Worm (Caenorhabditis elegans) whole organism, L1 larva: ENCODE results near the gene F14H8.4.

Experiments used
- C34B4.2 ChIP-seq: sonication (generic microtip); optimal IDR thresholded peaks from 2 replicates; lab custom pipeline; 2017; ENCODE audit warnings: mild to moderate bottlenecking, missing genetic modification characterization, missing compliant biosample characterization
- Y116A8C.19 ChIP-seq: sonication (generic microtip); optimal IDR thresholded peaks from 2 replicates; lab custom pipeline; 2016; ENCODE audit warnings: missing compliant biosample characterization, missing genetic modification characterization, borderline replicate concordance
- aha-1 ChIP-seq: fragments of 150-350 bp; optimal IDR thresholded peaks from 2 replicates; lab custom pipeline; 2014; ENCODE audit warnings: missing biosample characterization, missing genetic modification characterization
- blmp-1 ChIP-seq: fragments of 150-350 bp; optimal IDR thresholded peaks from 2 replicates; lab custom pipeline; 2014; ENCODE audit warnings: missing biosample characterization, missing genetic modification characterization
- ceh-8 ChIP-seq: fragments of 200-800 bp; sonication (Bioruptor generic); optimal IDR thresholded peaks from 2 replicates; lab custom pipeline; 2018; ENCODE audit warnings: mild to moderate bottlenecking, missing genetic modification characterization, moderate library complexity, missing compliant biosample characterization
- ces-1 ChIP-seq: fragments of 150-350 bp; optimal IDR thresholded peaks from 2 replicates; lab custom pipeline; 2014; ENCODE audit warnings: missing biosample characterization, missing genetic modification reagents, missing genetic modification characterization
- efl-1 ChIP-seq, 4 experiments: fragments of 150-350 bp; optimal IDR thresholded peaks in 3 of 4; peaks in 1 of 4; 1 replicate in 1 of 4; 2 replicates in 3 of 4; lab custom pipeline; 2014; ENCODE audit warnings: missing biosample characterization in 2 of 4, missing genetic modification characterization in 2 of 4, missing genetic modification reagents in 2 of 4
- efl-3 ChIP-seq: fragments of 200-800 bp; sonication (Bioruptor generic); optimal IDR thresholded peaks from 2 replicates; lab custom pipeline; 2018; ENCODE audit warnings: mild to moderate bottlenecking, missing genetic modification characterization, missing compliant biosample characterization
- egl-13 ChIP-seq: sonication (generic microtip); optimal IDR thresholded peaks from 2 replicates; lab custom pipeline; 2016; ENCODE audit warnings: missing genotype, missing genetic modification reagents, missing genetic modification characterization, missing compliant biosample characterization
- elt-3 ChIP-seq, 6 experiments: fragments of 150-350 bp in 1 of 6; sonication (generic microtip); optimal IDR thresholded peaks; 2 replicates each; lab custom pipeline; 2017 to 2018; ENCODE audit warnings: missing biosample characterization in 6 of 6, missing genetic modification characterization in 6 of 6, inconsistent platforms in 1 of 6
- ets-5 ChIP-seq: fragments of 200-800 bp; sonication (Bioruptor generic); IDR thresholded peaks from 2 replicates; pipeline ENCODE4 v1.3.6; 2022; ENCODE audit warnings: missing genetic modification characterization, missing compliant biosample characterization
- fkh-8 ChIP-seq: sonication (generic microtip); optimal IDR thresholded peaks from 2 replicates; lab custom pipeline; 2016; ENCODE audit warnings: mild to moderate bottlenecking, missing genetic modification characterization, missing compliant biosample characterization
- irx-1 ChIP-seq: sonication (generic microtip); optimal IDR thresholded peaks from 2 replicates; lab custom pipeline; 2016; ENCODE audit warnings: missing genetic modification characterization, missing compliant biosample characterization
- lin-15B ChIP-seq: fragments of 150-350 bp; sonication (generic microtip); optimal IDR thresholded peaks from 3 replicates; lab custom pipeline; 2014; ENCODE audit warnings: missing biosample characterization, missing genetic modification characterization
- lir-3 ChIP-seq: sonication (generic microtip); optimal IDR thresholded peaks from 2 replicates; lab custom pipeline; 2016; ENCODE audit warnings: mild to moderate bottlenecking, missing genetic modification characterization, moderate library complexity, missing compliant biosample characterization; ENCODE audit not compliant: poor library complexity
- mdl-1 ChIP-seq, 2 experiments: fragments of 150-350 bp; optimal IDR thresholded peaks; 2 replicates each; lab custom pipeline; 2014 to 2017; ENCODE audit warnings: missing biosample characterization in 2 of 2, missing genetic modification characterization in 2 of 2, inconsistent platforms in 1 of 2
- nhr-11 ChIP-seq: fragments of 150-350 bp; optimal IDR thresholded peaks from 2 replicates; lab custom pipeline; 2014; ENCODE audit warnings: missing biosample characterization, missing genetic modification characterization
- nhr-12 ChIP-seq: sonication (generic microtip); optimal IDR thresholded peaks from 2 replicates; lab custom pipeline; 2017; ENCODE audit warnings: missing biosample characterization, missing genetic modification characterization
- nhr-19 ChIP-seq: fragments of 200-800 bp; sonication (Bioruptor generic); conservative IDR thresholded peaks from 2 replicates; pipeline ENCODE4 v1.3.6; 2022; ENCODE audit warnings: missing genetic modification characterization, missing compliant biosample characterization
- nhr-20 ChIP-seq: sonication (generic microtip); optimal IDR thresholded peaks from 2 replicates; lab custom pipeline; 2016; ENCODE audit warnings: mild to moderate bottlenecking, missing genetic modification characterization, missing compliant biosample characterization
- nhr-28 ChIP-seq: fragments of 150-350 bp; optimal IDR thresholded peaks from 2 replicates; lab custom pipeline; 2014; ENCODE audit warnings: missing biosample characterization, missing genetic modification characterization
- nhr-47 ChIP-seq: sonication (generic microtip); optimal IDR thresholded peaks from 2 replicates; lab custom pipeline; 2016; ENCODE audit warnings: mild to moderate bottlenecking, missing genetic modification characterization, moderate library complexity, missing compliant biosample characterization
- pag-3 ChIP-seq: sonication (generic microtip); optimal IDR thresholded peaks from 2 replicates; lab custom pipeline; 2017; ENCODE audit warnings: missing genetic modification characterization, mild to moderate bottlenecking, missing compliant biosample characterization, antibody characterized with exemption, borderline replicate concordance; ENCODE audit not compliant: insufficient read depth
- pqm-1 ChIP-seq: sonication (generic microtip); optimal IDR thresholded peaks from 3 replicates; lab custom pipeline; 2017; ENCODE audit warnings: missing biosample characterization, missing genetic modification characterization
- rnt-1 ChIP-seq: sonication (generic microtip); optimal IDR thresholded peaks from 2 replicates; lab custom pipeline; 2016; ENCODE audit warnings: mild to moderate bottlenecking, missing genetic modification characterization, moderate library complexity, missing compliant biosample characterization
- snpc-4 ChIP-seq: fragments of 150-350 bp; optimal IDR thresholded peaks from 2 replicates; lab custom pipeline; 2014; ENCODE audit warnings: missing biosample characterization, missing genetic modification characterization
- sox-4 ChIP-seq: sonication (generic microtip); optimal IDR thresholded peaks from 2 replicates; lab custom pipeline; 2016; ENCODE audit warnings: missing genetic modification characterization, missing compliant biosample characterization
- sup-37 ChIP-seq: fragments of 200-800 bp; sonication (Bioruptor generic); optimal IDR thresholded peaks from 2 replicates; lab custom pipeline; 2018; ENCODE audit warnings: mild to moderate bottlenecking, missing genetic modification characterization, missing compliant biosample characterization
- swsn-7 ChIP-seq: sonication (generic microtip); optimal IDR thresholded peaks from 2 replicates; lab custom pipeline; 2016; ENCODE audit warnings: missing genetic modification characterization, missing compliant biosample characterization
- unc-62 ChIP-seq: fragments of 150-350 bp; optimal IDR thresholded peaks from 2 replicates; lab custom pipeline; 2014; ENCODE audit warnings: missing biosample characterization, missing genetic modification reagents, missing genetic modification characterization
- vab-15 ChIP-seq: sonication (generic microtip); optimal IDR thresholded peaks from 2 replicates; lab custom pipeline; 2017; ENCODE audit warnings: missing genotype, mild to moderate bottlenecking, missing genetic modification characterization, missing compliant biosample characterization
- zag-1 ChIP-seq: fragments of 150-350 bp; optimal IDR thresholded peaks from 2 replicates; lab custom pipeline; 2014; ENCODE audit warnings: missing biosample characterization, missing genetic modification characterization
- ztf-11 ChIP-seq, 2 experiments: sonication (generic microtip); optimal IDR thresholded peaks; 2 replicates each; lab custom pipeline; 2016 to 2017; ENCODE audit warnings: missing genetic modification characterization in 2 of 2, missing biosample characterization in 1 of 2, missing compliant biosample characterization in 1 of 2

The F14H8.4 gene

DNA sequence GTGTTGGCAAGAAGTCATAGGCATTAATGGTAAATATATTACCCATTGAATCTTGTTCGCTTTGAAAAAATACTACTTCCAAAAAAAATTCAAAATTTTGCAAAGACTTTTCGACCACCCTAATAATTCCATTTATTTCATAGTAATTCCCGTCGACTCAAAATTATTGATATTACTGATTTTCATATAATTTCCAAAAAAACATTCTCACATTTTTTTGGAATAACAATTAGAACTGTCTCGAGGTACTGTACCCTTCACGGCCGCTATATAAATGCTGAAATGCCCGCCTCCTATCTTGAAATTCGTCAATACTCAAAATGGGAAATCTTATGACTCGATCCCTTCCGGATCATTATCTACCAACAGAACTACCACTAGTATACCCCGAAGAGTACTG lies at the start of gene F14H8.4:
Gene F14H8.4 (plus strand): TSS at position 301 of the 400 bp plus-strand sequence.
- TF ChIP-seq elt-3 (tag; optimal IDR thresholded peaks at IDR 0.05; lab: Kevin White, UChicago), result no peak
- TF ChIP-seq swsn-7 (tag; lab: Kevin White, UChicago), result no peak
- TF ChIP-seq C34B4.2 (tag; lab: Kevin White, UChicago), result no peak
- no peak for TF ChIP-seq pag-3 (tag; lab: Kevin White, UChicago)
- peak; percentile 58 for TF ChIP-seq ceh-8 (GFP tag; lab: Kevin White, UChicago)
- TF ChIP-seq mdl-1 (tag; optimal IDR thresholded peaks at IDR 0.05; lab: Kevin White, UChicago), result no peak

DNA sequence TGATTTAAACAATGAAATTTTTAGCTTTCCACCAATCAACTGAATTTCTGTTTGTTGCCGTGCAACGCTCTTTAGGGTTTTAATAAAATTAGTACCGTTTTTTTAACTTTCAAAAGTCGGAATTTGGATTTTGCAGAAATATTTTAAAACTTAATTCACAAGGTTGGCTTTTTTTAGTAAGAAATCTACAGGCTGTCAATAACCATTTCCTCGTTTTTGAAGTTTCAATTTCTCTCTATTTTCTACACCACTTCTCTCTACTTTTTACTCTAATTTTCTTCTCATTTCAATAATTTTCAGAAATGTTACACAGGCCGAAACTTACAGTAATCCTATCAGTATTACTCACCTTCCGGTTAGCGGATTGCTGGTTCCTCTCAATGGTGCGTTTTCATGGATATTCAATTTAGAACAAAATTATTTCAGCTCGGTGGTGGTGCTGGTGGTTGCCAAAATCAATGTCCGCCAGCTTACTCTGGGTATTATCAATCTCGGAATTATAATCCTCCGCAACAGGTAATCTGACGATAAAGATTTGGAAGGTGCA lies 45.4 kb upstream of the F14H8.4 start, which contains the start of the genes grd-12 and F02D8.1:
Gene grd-12 (plus strand): TSS at position 301 of the 547 bp plus-strand sequence.
Gene F02D8.1 (minus strand): TSS at position 497 of the 547 bp plus-strand sequence.
- TF ChIP-seq egl-13 (tag; lab: Kevin White, UChicago) (no peak), aha-1 (tag; lab: Kevin White, UChicago) (no peak), lir-3 (tag; lab: Kevin White, UChicago) (no peak), nhr-12 (tag; lab: Kevin White, UChicago) (no peak), ces-1 (GFP tag; lab: Kevin White, UChicago) (no peak), efl-3 (GFP tag; lab: Kevin White, UChicago) (no peak), snpc-4 (tag; lab: Kevin White, UChicago) (no peak), mdl-1 (tag; optimal IDR thresholded peaks at IDR 0.05; lab: Kevin White, UChicago) (no peak), ceh-8 (GFP tag; lab: Kevin White, UChicago) (no peak), nhr-47 (tag; lab: Kevin White, UChicago) (no peak), irx-1 (tag; lab: Kevin White, UChicago) (no peak), nhr-11 (no peak), zag-1 (tag; lab: Kevin White, UChicago) (no peak), nhr-19 (GFP tag; lab: Robert Waterston, UW) (no peak), vab-15 (tag; lab: Kevin White, UChicago) (no peak), pqm-1 (tag; lab: Kevin White, UChicago) (no peak), swsn-7 (tag; lab: Kevin White, UChicago) (no peak), Y116A8C.19 (tag; lab: Kevin White, UChicago) (no peak), ztf-11 (tag; optimal IDR thresholded peaks at IDR 0.05; lab: Kevin White, UChicago) (no peak)

- TF ChIP-seq fkh-8, result peak; percentile 19
- no peak for TF ChIP-seq vab-15 (tag; lab: Kevin White, UChicago)
These were observed 43.7 kb upstream of the F14H8.4 start, which contains the start of gene xbx-1 for ce11 chrV:14979937-14980336. Gene xbx-1, plus strand, starts transcription at chrV:14980237.

- TF ChIP-seq lin-15B (no peak), sup-37 (no peak), efl-1 (optimal IDR thresholded peaks at IDR 0.05; lab: Kevin White, UChicago) (no peak), efl-1 (GFP tag; optimal IDR thresholded peaks at IDR 0.05 in 1 of 2; lab: Kevin White, UChicago) (peak in 1 of 2 experiments; percentile 51), nhr-20 (no peak), ets-5 (GFP tag; lab: Robert Waterston, UW) (no peak), unc-62 (GFP tag; lab: Kevin White, UChicago) (no peak), sox-4 (tag; lab: Kevin White, UChicago) (no peak), nhr-28 (no peak), C34B4.2 (tag; lab: Kevin White, UChicago) (no peak), rnt-1 (tag; lab: Kevin White, UChicago) (peak; percentile 29), blmp-1 (peak; percentile 44)
- TF ChIP-seq, all 84 proteins: peak for 3
These were observed 39.1 kb upstream of the F14H8.4 start, which contains the start of gene F02D8.4 for ce11 chrV:14984593-14984992. Gene F02D8.4, plus strand, starts transcription at chrV:14984893.
